Fruit fly (Drosophila melanogaster) whole organism, wandering third instar larva: Measurements from ENCODE around the gene unc-4.

Source experiments
- Abd-B ChIP-seq: fragments of >200 bp; optimal IDR thresholded peaks from 2 replicates; lab custom pipeline; 2017; ENCODE audit warnings: missing biosample characterization, missing genetic modification characterization
- CG32264 ChIP-seq: fragments of 200-800 bp; sonication (Bioruptor generic); optimal IDR thresholded peaks from 2 replicates; lab custom pipeline; 2016; ENCODE audit warnings: missing biosample characterization, missing genetic modification characterization
- CG9705 ChIP-seq: fragments of 200-800 bp; sonication (Bioruptor generic); optimal IDR thresholded peaks from 2 replicates; lab custom pipeline; 2018; ENCODE audit warnings: missing biosample characterization, mild to moderate bottlenecking, missing genetic modification characterization
- CrebA ChIP-seq: fragments of 200-800 bp; sonication (Bioruptor generic); optimal IDR thresholded peaks from 2 replicates; lab custom pipeline; 2016; ENCODE audit warnings: missing biosample characterization, mild to moderate bottlenecking, missing genetic modification characterization, borderline replicate concordance
- Dfd ChIP-seq: fragments of >200 bp; optimal IDR thresholded peaks from 2 replicates; lab custom pipeline; 2017; ENCODE audit warnings: missing biosample characterization, missing genetic modification characterization
- Dif ChIP-seq: fragments of 200-275, 200-300 bp; sonication (Bioruptor generic); optimal IDR thresholded peaks from 2 replicates; lab custom pipeline; 2018; ENCODE audit warnings: missing biosample characterization, missing genetic modification characterization; ENCODE audit not compliant: partially characterized antibody
- GATAd ChIP-seq: sonication (Bioruptor generic); optimal IDR thresholded peaks from 2 replicates; lab custom pipeline; 2016; ENCODE audit warnings: missing biosample characterization, missing genetic modification characterization
- HLH106 ChIP-seq: fragments of 200-800 bp; optimal IDR thresholded peaks from 3 replicates; lab custom pipeline; 2019; ENCODE audit warnings: missing biosample characterization, mild to moderate bottlenecking, missing genetic modification characterization, moderate library complexity
- Hnf4 ChIP-seq: fragments of 200-800 bp; sonication (Bioruptor generic); optimal IDR thresholded peaks from 2 replicates; lab custom pipeline; 2016; ENCODE audit warnings: missing biosample characterization, mild to moderate bottlenecking, missing genetic modification characterization
- Hr78 ChIP-seq: fragments of >200 bp; optimal IDR thresholded peaks from 2 replicates; lab custom pipeline; 2017; ENCODE audit warnings: missing biosample characterization, missing genetic modification characterization
- Hr83 ChIP-seq: fragments of 200-300 bp; sonication (Bioruptor generic); optimal IDR thresholded peaks from 2 replicates; lab custom pipeline; 2016; ENCODE audit warnings: missing biosample characterization, mild to moderate bottlenecking, missing genetic modification characterization, moderate library complexity; ENCODE audit not compliant: poor library complexity, severe bottlenecking
- Jra ChIP-seq: sonication (Bioruptor generic); optimal IDR thresholded peaks from 2 replicates; lab custom pipeline; 2016; ENCODE audit warnings: missing biosample characterization, missing genetic modification characterization
- Mio ChIP-seq: sonication (Bioruptor generic); optimal IDR thresholded peaks from 2 replicates; lab custom pipeline; 2016; ENCODE audit warnings: missing biosample characterization, missing genetic modification characterization
- Myc ChIP-seq: fragments of >200 bp; optimal IDR thresholded peaks from 2 replicates; lab custom pipeline; 2017
- N ChIP-seq: fragments of >200 bp; optimal IDR thresholded peaks from 2 replicates; lab custom pipeline; 2018; ENCODE audit warnings: missing biosample characterization, missing external identifiers, missing genetic modification characterization
- OdsH ChIP-seq: fragments of 200-800 bp; sonication (Bioruptor generic); optimal IDR thresholded peaks from 2 replicates; lab custom pipeline; 2016; ENCODE audit warnings: missing biosample characterization, mild to moderate bottlenecking, missing genetic modification characterization
- Rel ChIP-seq, 2 experiments: fragments of 200-800 bp; sonication (Bioruptor generic) in 1 of 2; optimal IDR thresholded peaks; 2 replicates in 1 of 2; 3 replicates in 1 of 2; lab custom pipeline; 2016 to 2019; ENCODE audit warnings: mild to moderate bottlenecking in 2 of 2, missing biosample characterization in 2 of 2, missing genetic modification characterization in 2 of 2, moderate library complexity in 1 of 2
- Sp1 ChIP-seq: fragments of 200-800 bp; sonication (Bioruptor generic); optimal IDR thresholded peaks from 3 replicates; lab custom pipeline; 2019; ENCODE audit warnings: missing biosample characterization, mild to moderate bottlenecking, missing genetic modification characterization, moderate library complexity
- Vsx2 ChIP-seq: fragments of 200-300, 225-300 bp; sonication (Bioruptor generic); optimal IDR thresholded peaks from 2 replicates; lab custom pipeline; 2018; ENCODE audit warnings: missing biosample characterization, missing genetic modification characterization; ENCODE audit not compliant: partially characterized antibody
- br ChIP-seq: fragments of 200-800 bp; sonication (Bioruptor generic); optimal IDR thresholded peaks from 2 replicates; lab custom pipeline; 2016; ENCODE audit warnings: missing biosample characterization, missing genetic modification characterization
- brk ChIP-seq: fragments of 200-800 bp; sonication (Bioruptor generic); optimal IDR thresholded peaks from 2 replicates; lab custom pipeline; 2016; ENCODE audit warnings: missing biosample characterization, mild to moderate bottlenecking, missing genetic modification characterization
- dl ChIP-seq, 2 experiments: fragments of 175-275, 200-275 bp in 1 of 2; fragments of 200-275 bp in 1 of 2; sonication (Bioruptor generic); optimal IDR thresholded peaks; lab custom pipeline; 2018; ENCODE audit warnings: mild to moderate bottlenecking in 2 of 2, missing biosample characterization in 2 of 2, missing genetic modification characterization in 2 of 2, moderate library complexity in 2 of 2; ENCODE audit not compliant: partially characterized antibody in 2 of 2, insufficient read depth in 1 of 2
- dmrt93B ChIP-seq: fragments of 200-800 bp; sonication (Bioruptor generic); optimal IDR thresholded peaks from 2 replicates; lab custom pipeline; 2018; ENCODE audit warnings: missing biosample characterization, mild to moderate bottlenecking, missing genetic modification characterization
- dsf ChIP-seq: sonication (Bioruptor generic); optimal IDR thresholded peaks from 2 replicates; lab custom pipeline; 2016; ENCODE audit warnings: missing biosample characterization, missing genetic modification characterization, borderline replicate concordance
- ey ChIP-seq: fragments of 200-800 bp; sonication (Bioruptor generic); optimal IDR thresholded peaks from 2 replicates; lab custom pipeline; 2016; ENCODE audit warnings: missing biosample characterization, missing genetic modification characterization
- foxo ChIP-seq, 2 experiments: fragments of 200-800 bp; sonication (Bioruptor generic); optimal IDR thresholded peaks; 2 replicates in 1 of 2; 3 replicates in 1 of 2; lab custom pipeline; 2016 to 2017; ENCODE audit warnings: missing biosample characterization in 2 of 2, missing genetic modification characterization in 2 of 2
- fru ChIP-seq: fragments of 200-800 bp; sonication (Bioruptor generic); optimal IDR thresholded peaks from 3 replicates; lab custom pipeline; 2016; ENCODE audit warnings: missing biosample characterization, mild to moderate bottlenecking, missing genetic modification characterization
- h ChIP-seq: fragments of 200-800 bp; sonication (Bioruptor generic); optimal IDR thresholded peaks from 3 replicates; lab custom pipeline; 2016; ENCODE audit warnings: missing biosample characterization, mild to moderate bottlenecking, missing genetic modification characterization
- jim ChIP-seq: fragments of 175-275, 200-325 bp; sonication (Bioruptor generic); optimal IDR thresholded peaks from 2 replicates; lab custom pipeline; 2016; ENCODE audit warnings: missing biosample characterization, mild to moderate bottlenecking, missing genetic modification characterization
- lola ChIP-seq: fragments of >200 bp; optimal IDR thresholded peaks from 2 replicates; lab custom pipeline; 2017; ENCODE audit warnings: missing biosample characterization, missing genetic modification characterization
- pan ChIP-seq: fragments of >200 bp; optimal IDR thresholded peaks from 2 replicates; lab custom pipeline; 2017
- psq ChIP-seq: fragments of 200-800 bp; sonication (Bioruptor generic); optimal IDR thresholded peaks from 3 replicates; lab custom pipeline; 2017; ENCODE audit warnings: missing biosample characterization, mild to moderate bottlenecking, missing genetic modification characterization, moderate library complexity
- rgr ChIP-seq: fragments of 200-800 bp; sonication (Bioruptor generic); optimal IDR thresholded peaks from 3 replicates; lab custom pipeline; 2016; ENCODE audit warnings: missing biosample characterization, mild to moderate bottlenecking, missing genetic modification characterization
- sage ChIP-seq: fragments of 200-800 bp; sonication (Bioruptor generic); optimal IDR thresholded peaks from 2 replicates; lab custom pipeline; 2016; ENCODE audit warnings: missing biosample characterization, mild to moderate bottlenecking, missing genetic modification characterization
- sv ChIP-seq: fragments of 200-800 bp; sonication (Bioruptor generic); optimal IDR thresholded peaks from 3 replicates; lab custom pipeline; 2016; ENCODE audit warnings: missing biosample characterization, missing genetic modification characterization
- tai ChIP-seq: sonication (Bioruptor generic); optimal IDR thresholded peaks from 2 replicates; lab custom pipeline; 2016; ENCODE audit warnings: missing biosample characterization, missing genetic modification characterization
- usp ChIP-seq: fragments of >200 bp; optimal IDR thresholded peaks from 2 replicates; lab custom pipeline; 2017; ENCODE audit warnings: missing biosample characterization, missing genetic modification characterization
- woc ChIP-seq: sonication (Bioruptor generic); optimal IDR thresholded peaks from 2 replicates; lab custom pipeline; 2016; ENCODE audit warnings: missing biosample characterization, mild to moderate bottlenecking, missing genetic modification characterization

Gene unc-4

DNA sequence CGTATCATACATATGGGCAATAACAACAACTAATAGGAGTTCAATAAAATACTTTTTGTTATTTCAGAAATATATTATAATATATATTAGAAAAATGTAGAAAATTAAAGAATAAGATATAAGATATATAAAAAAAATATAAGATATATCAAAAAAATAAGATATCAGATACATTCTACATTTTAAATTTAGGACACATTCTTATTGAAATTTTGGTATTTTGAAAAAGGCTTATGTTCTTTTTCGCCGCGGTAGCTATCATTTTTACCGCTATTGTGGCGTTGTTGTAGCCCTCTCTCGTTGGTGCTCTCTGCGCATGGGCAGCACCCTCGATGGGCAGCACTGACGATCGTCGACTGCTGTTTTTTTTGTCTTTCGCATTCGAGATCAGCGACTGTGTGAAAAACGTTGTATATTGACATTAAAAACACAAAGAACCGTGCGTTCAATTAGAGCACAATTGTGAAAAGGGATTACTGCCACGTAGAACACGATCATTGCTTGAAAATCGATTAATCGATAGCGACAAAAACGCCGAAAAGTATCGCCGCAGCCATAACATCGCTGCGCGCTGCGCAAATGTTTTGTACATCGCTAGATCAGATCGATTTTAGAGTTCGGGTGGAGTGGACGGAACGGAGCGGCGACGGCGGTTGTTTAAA, 30.4 kb upstream of the unc-4 start:
- TF ChIP-seq Hr83 (GFP tag; lab: Kevin White, UChicago) (peak; percentile 54), GATAd (GFP tag; lab: Kevin White, UChicago) (no peak), Mio (no peak), Sp1 (GFP tag; lab: Kevin White, UChicago) (peak; percentile 44), br (GFP tag; lab: Kevin White, UChicago) (no peak), rgr (GFP tag; lab: Kevin White, UChicago) (peak; percentile 2), dmrt93B (GFP tag; lab: Kevin White, UChicago) (no peak), Hr78 (GFP tag; lab: Kevin White, UChicago) (no peak), sage (GFP tag; lab: Kevin White, UChicago) (no peak), fru (peak; percentile 43), CG9705 (GFP tag; lab: Kevin White, UChicago) (no peak), psq (GFP tag; lab: Kevin White, UChicago) (no peak), OdsH (peak; percentile 31), h (GFP tag; lab: Kevin White, UChicago) (peak; percentile 19), foxo (GFP tag; optimal IDR thresholded peaks at IDR 0.05; lab: Kevin White, UChicago) (peak in 1 of 2 experiments; percentile 11), Jra (no peak), lola (GFP tag; lab: Kevin White, UChicago) (no peak), Dif (GFP tag; lab: Kevin White, UChicago) (peak; percentile 3), dsf (no peak), HLH106 (peak; percentile 45), Dfd (GFP tag; lab: Kevin White, UChicago) (no peak), Myc (lab: Kevin White, UChicago) (no peak), Rel (GFP tag; optimal IDR thresholded peaks at IDR 0.05; lab: Kevin White, UChicago) (no peak), Rel (tag; optimal IDR thresholded peaks at IDR 0.05; lab: Kevin White, UChicago) (peak; percentile 3), pan (no peak), CrebA (peak; percentile 50), tai (GFP tag; lab: Kevin White, UChicago) (peak; percentile 17), usp (GFP tag; lab: Kevin White, UChicago) (no peak), Hnf4 (GFP tag; lab: Kevin White, UChicago) (peak; percentile 49), ey (peak; percentile 34), sv (GFP tag; lab: Kevin White, UChicago) (no peak), woc (GFP tag; lab: Kevin White, UChicago) (peak; percentile 24), CG32264 (no peak), dl (GFP tag; optimal IDR thresholded peaks at IDR 0.05; lab: Kevin White, UChicago; ENCODE audit: insufficient read depth in 1 of 2, partially characterized antibody in 2 of 2) (no peak)

DNA sequence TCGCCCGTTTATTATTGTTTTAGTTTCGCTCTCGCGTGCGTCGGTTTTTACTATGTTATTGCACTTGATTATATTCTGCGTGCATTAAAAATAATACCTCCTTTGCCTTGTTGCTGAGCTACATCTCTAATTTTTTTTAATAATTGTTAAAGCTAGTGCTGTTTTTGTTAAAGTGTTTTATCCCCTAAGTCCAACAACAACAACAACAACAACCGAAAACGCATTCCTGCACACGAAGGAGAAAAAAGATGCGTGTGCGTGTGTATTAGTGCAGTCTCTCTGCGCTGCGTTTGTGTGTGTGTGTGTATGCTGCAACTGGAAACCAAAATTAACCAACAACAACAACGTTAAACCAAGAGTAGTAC, 29.9 kb upstream of the unc-4 start:
- TF ChIP-seq foxo (GFP tag; optimal IDR thresholded peaks at IDR 0.05; lab: Kevin White, UChicago) (peak in 1 of 2 experiments; percentile 14), dl (GFP tag; optimal IDR thresholded peaks at IDR 0.05; lab: Kevin White, UChicago; ENCODE audit: insufficient read depth in 1 of 2, partially characterized antibody in 2 of 2) (no peak), pan (no peak)

DNA sequence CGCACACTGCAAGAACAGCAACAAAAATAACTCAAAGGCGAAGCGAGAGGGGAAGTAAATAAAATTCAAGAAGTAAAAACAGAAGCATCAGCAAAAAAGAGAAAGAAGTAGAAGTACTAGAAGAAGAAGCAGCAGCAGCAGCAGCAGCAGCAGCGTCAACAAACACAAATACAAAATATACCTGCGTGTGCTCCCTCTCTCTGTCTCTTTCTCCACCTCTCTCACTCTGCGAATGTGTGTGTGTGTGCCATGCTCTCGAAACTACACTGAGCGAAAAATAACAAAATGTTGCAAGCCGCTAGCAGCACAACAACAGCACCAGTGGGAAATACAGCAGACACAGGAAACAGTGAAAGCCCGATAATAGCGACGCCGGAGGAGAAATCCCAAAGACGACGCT, 29.4 kb upstream of the unc-4 start:
- TF ChIP-seq Mio (no peak), woc (GFP tag; lab: Kevin White, UChicago) (no peak), dl (GFP tag; optimal IDR thresholded peaks at IDR 0.05; lab: Kevin White, UChicago; ENCODE audit: insufficient read depth in 1 of 2, partially characterized antibody in 2 of 2) (no peak), Rel (GFP tag; optimal IDR thresholded peaks at IDR 0.05; lab: Kevin White, UChicago) (no peak), Rel (tag; optimal IDR thresholded peaks at IDR 0.05; lab: Kevin White, UChicago) (peak; percentile 16), h (GFP tag; lab: Kevin White, UChicago) (no peak), jim (GFP tag; lab: Kevin White, UChicago) (no peak), dmrt93B (GFP tag; lab: Kevin White, UChicago) (no peak), Hr78 (GFP tag; lab: Kevin White, UChicago) (no peak), Myc (lab: Kevin White, UChicago) (no peak), brk (GFP tag; lab: Kevin White, UChicago) (no peak), psq (GFP tag; lab: Kevin White, UChicago) (peak; percentile 73), Jra (no peak), Dif (GFP tag; lab: Kevin White, UChicago) (no peak), tai (GFP tag; lab: Kevin White, UChicago) (no peak), br (GFP tag; lab: Kevin White, UChicago) (no peak), Hnf4 (GFP tag; lab: Kevin White, UChicago) (no peak), ey (no peak), Abd-B (GFP tag; lab: Kevin White, UChicago) (no peak), N (GFP tag; lab: Kevin White, UChicago) (peak; percentile 81), usp (GFP tag; lab: Kevin White, UChicago) (no peak), sage (GFP tag; lab: Kevin White, UChicago) (no peak), sv (GFP tag; lab: Kevin White, UChicago) (no peak), Vsx2 (GFP tag; lab: Kevin White, UChicago) (no peak), OdsH (no peak), HLH106 (no peak), CG9705 (GFP tag; lab: Kevin White, UChicago) (no peak), Dfd (GFP tag; lab: Kevin White, UChicago) (peak; percentile 74), fru (peak; percentile 59), foxo (GFP tag; optimal IDR thresholded peaks at IDR 0.05; lab: Kevin White, UChicago) (no peak), CrebA (no peak), Sp1 (GFP tag; lab: Kevin White, UChicago) (no peak), Hr83 (GFP tag; lab: Kevin White, UChicago) (no peak), dsf (no peak)
- TF ChIP-seq, all 38 proteins: peak for 5
